Worm (Caenorhabditis elegans): ENCODE results near the gene oac-11.

Gene oac-11

DNA sequence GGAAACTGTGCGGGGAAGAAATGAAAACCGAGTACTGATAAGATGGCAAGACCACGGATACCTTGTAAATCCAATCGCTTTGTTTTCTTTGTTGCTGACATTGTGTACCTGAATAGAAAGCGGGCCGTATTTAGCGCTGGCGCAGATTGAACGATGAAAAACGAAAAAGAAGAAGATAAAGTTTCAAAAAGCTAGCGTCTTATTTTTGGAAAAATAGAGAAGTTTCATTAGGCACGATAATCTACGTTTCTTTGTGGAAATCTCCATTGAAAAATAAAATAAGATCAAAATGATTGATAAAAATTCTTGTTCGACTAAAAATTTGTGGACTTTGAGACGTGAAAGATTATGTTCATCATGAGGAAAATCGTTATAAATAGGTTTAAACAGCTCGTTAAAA is 24.8 kb downstream of the oac-11 start, which contains the start of gene oac-4:
Gene oac-4 (minus strand): TSS at position 101 of the 400 bp plus-strand sequence.
- TF ChIP-seq skn-1 (tag; optimal IDR thresholded peaks at IDR 0.05) (no peak), R02D3.7 (tag; optimal IDR thresholded peaks at IDR 0.05) (no peak), unc-39 (tag; optimal IDR thresholded peaks at IDR 0.05) (no peak), ztf-11 (tag; optimal IDR thresholded peaks at IDR 0.05) (no peak), blmp-1 (tag; optimal IDR thresholded peaks at IDR 0.05; ENCODE audit: insufficient read depth) (no peak), unc-55 (GFP tag; optimal IDR thresholded peaks at IDR 0.05) (no peak), lsy-2 (tag; optimal IDR thresholded peaks at IDR 0.05) (no peak), elt-3 (tag; optimal IDR thresholded peaks at IDR 0.05) (no peak), ceh-82 (tag; optimal IDR thresholded peaks at IDR 0.05) (no peak)

DNA sequence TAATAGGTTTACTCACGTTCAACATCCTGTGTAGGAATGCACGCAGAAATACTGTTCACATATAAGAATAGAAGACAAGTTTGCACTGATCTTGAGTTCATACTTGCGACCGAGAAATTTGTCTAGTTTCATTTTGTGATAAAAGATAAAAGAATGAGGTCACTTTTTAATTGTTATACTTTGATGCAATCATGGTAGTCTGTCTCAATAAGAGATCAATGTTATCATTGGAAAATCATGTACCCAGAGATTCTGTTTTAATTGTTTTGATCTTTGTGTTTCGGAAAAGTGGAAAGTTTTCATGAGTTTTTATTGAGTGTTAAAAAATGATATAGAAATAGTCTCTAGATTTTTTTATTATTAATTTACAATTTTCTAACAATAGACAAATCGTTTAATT is 28.3 kb downstream of the oac-11 start, which contains the start of gene F54D10.9:
Gene F54D10.9 (minus strand): TSS at position 101 of the 400 bp plus-strand sequence.
- no peak for TF ChIP-seq lin-11 (tag; optimal IDR thresholded peaks at IDR 0.05)
- TF ChIP-seq C34F6.9 (tag; optimal IDR thresholded peaks at IDR 0.05) = no peak
- TF ChIP-seq sem-4 (tag; optimal IDR thresholded peaks at IDR 0.05) = no peak
- TF ChIP-seq nhr-6 (tag; optimal IDR thresholded peaks at IDR 0.05) = no peak
- TF ChIP-seq alr-1 (tag; optimal IDR thresholded peaks at IDR 0.05) = no peak
- no peak for TF ChIP-seq elt-3 (tag; optimal IDR thresholded peaks at IDR 0.05)
- TF ChIP-seq unc-39 (tag; optimal IDR thresholded peaks at IDR 0.05) = no peak
- TF ChIP-seq mab-5 (tag; optimal IDR thresholded peaks at IDR 0.05) = no peak

- TF ChIP-seq nhr-10 (tag; optimal IDR thresholded peaks at IDR 0.05) (no peak), mab-5 (tag; optimal IDR thresholded peaks at IDR 0.05) (no peak), elt-3 (tag; optimal IDR thresholded peaks at IDR 0.05) (no peak), sem-4 (tag; optimal IDR thresholded peaks at IDR 0.05) (no peak), dmd-4 (tag; optimal IDR thresholded peaks at IDR 0.05) (no peak), blmp-1 (tag; optimal IDR thresholded peaks at IDR 0.05; ENCODE audit: insufficient read depth) (no peak), F13H6.1 (tag; optimal IDR thresholded peaks at IDR 0.05) (no peak), crh-2 (tag; optimal IDR thresholded peaks at IDR 0.05) (no peak), lin-39 (tag; optimal IDR thresholded peaks at IDR 0.05) (no peak)
Observed at ce11 chrII:3829623-3830022, 31.1 kb downstream of the oac-11 start.

- TF ChIP-seq ZK546.5 (tag; optimal IDR thresholded peaks at IDR 0.05) = no peak
- TF ChIP-seq blmp-1 (tag; optimal IDR thresholded peaks at IDR 0.05; ENCODE audit: insufficient read depth) = no peak
- TF ChIP-seq nhr-129 (tag; optimal IDR thresholded peaks at IDR 0.05) = no peak
- no peak for TF ChIP-seq mbf-1 (tag; optimal IDR thresholded peaks at IDR 0.05)
- TF ChIP-seq nhr-237 (tag; optimal IDR thresholded peaks at IDR 0.05) = no peak
- TF ChIP-seq nhr-77 (tag; optimal IDR thresholded peaks at IDR 0.05) = no peak
Observed at ce11 chrII:3827801-3828200, 32.9 kb downstream of the oac-11 start, which contains the start of gene F54D10.8. Gene F54D10.8, minus strand, starts transcription at chrII:3827901.

- TF ChIP-seq R02D3.7 (tag; optimal IDR thresholded peaks at IDR 0.05) (no peak), nhr-237 (tag; optimal IDR thresholded peaks at IDR 0.05) (no peak), C34F6.9 (tag; optimal IDR thresholded peaks at IDR 0.05) (no peak), ama-1 (optimal IDR thresholded peaks at IDR 0.05) (no peak), unc-62 (GFP tag; optimal IDR thresholded peaks at IDR 0.05) (no peak), nhr-21 (tag; optimal IDR thresholded peaks at IDR 0.05) (no peak), lin-39 (tag; optimal IDR thresholded peaks at IDR 0.05) (no peak), ceh-16 (tag; optimal IDR thresholded peaks at IDR 0.05) (no peak), skn-1 (tag; optimal IDR thresholded peaks at IDR 0.05) (no peak), ztf-11 (tag; optimal IDR thresholded peaks at IDR 0.05) (no peak), egl-27 (tag; optimal IDR thresholded peaks at IDR 0.05) (no peak), lin-13 (GFP tag; optimal IDR thresholded peaks at IDR 0.05) (no peak), nhr-11 (tag; optimal IDR thresholded peaks at IDR 0.05) (no peak), gmeb-1 (tag; optimal IDR thresholded peaks at IDR 0.05) (no peak), mbf-1 (tag; optimal IDR thresholded peaks at IDR 0.05) (no peak), nhr-10 (tag; optimal IDR thresholded peaks at IDR 0.05) (no peak), elt-3 (tag; optimal IDR thresholded peaks at IDR 0.05) (no peak), nhr-6 (tag; optimal IDR thresholded peaks at IDR 0.05) (no peak), lsy-2 (tag; optimal IDR thresholded peaks at IDR 0.05) (no peak)
Observed at ce11 chrII:3823855-3824254, 36.9 kb downstream of the oac-11 start, which contains the start of gene skr-15. Gene skr-15, plus strand, starts transcription at chrII:3824155.

- no peak for TF ChIP-seq sem-4 (tag; optimal IDR thresholded peaks at IDR 0.05)
- TF ChIP-seq ztf-11 (tag; optimal IDR thresholded peaks at IDR 0.05) = no peak
- no peak for TF ChIP-seq unc-55 (GFP tag; optimal IDR thresholded peaks at IDR 0.05)
- TF ChIP-seq lin-39 (tag; optimal IDR thresholded peaks at IDR 0.05) = no peak
- TF ChIP-seq nhr-11 (tag; optimal IDR thresholded peaks at IDR 0.05) = no peak
- TF ChIP-seq elt-3 (tag; optimal IDR thresholded peaks at IDR 0.05) = no peak
- no peak for TF ChIP-seq alr-1 (tag; optimal IDR thresholded peaks at IDR 0.05)
- no peak for TF ChIP-seq nhr-6 (tag; optimal IDR thresholded peaks at IDR 0.05)
- TF ChIP-seq skn-1 (tag; optimal IDR thresholded peaks at IDR 0.05) = no peak
- TF ChIP-seq gmeb-1 (tag; optimal IDR thresholded peaks at IDR 0.05) = no peak
- TF ChIP-seq nhr-12 (tag; optimal IDR thresholded peaks at IDR 0.05) = no peak
- TF ChIP-seq unc-62 (GFP tag; optimal IDR thresholded peaks at IDR 0.05) = no peak
- no peak for TF ChIP-seq nhr-10 (tag; optimal IDR thresholded peaks at IDR 0.05)
- TF ChIP-seq egl-27 (tag; optimal IDR thresholded peaks at IDR 0.05) = no peak
- TF ChIP-seq unc-39 (tag; optimal IDR thresholded peaks at IDR 0.05) = no peak
- TF ChIP-seq elt-1 (tag; optimal IDR thresholded peaks at IDR 0.05) = no peak
- TF ChIP-seq nhr-25 (tag; optimal IDR thresholded peaks at IDR 0.05) = no peak
- TF ChIP-seq ZK546.5 (tag; optimal IDR thresholded peaks at IDR 0.05) = no peak
- no peak for TF ChIP-seq C34F6.9 (tag; optimal IDR thresholded peaks at IDR 0.05)
- no peak for TF ChIP-seq nhr-237 (tag; optimal IDR thresholded peaks at IDR 0.05)
Observed at ce11 chrII:3821248-3821647, 39.5 kb downstream of the oac-11 start, which contains the start of gene F54D10.7. Gene F54D10.7, minus strand, starts transcription at chrII:3821296.

Data from whole organism, L2 larva.